Fruit fly (Drosophila melanogaster): ENCODE results near the gene Ada.

- TF ChIP-seq dac (GFP tag; optimal IDR thresholded peaks at IDR 0.05) (no peak), Sox102F (GFP tag; optimal IDR thresholded peaks at IDR 0.05) (no peak), achi (GFP tag; optimal IDR thresholded peaks at IDR 0.05) (no peak), fd59A (GFP tag; optimal IDR thresholded peaks at IDR 0.05) (no peak), Ets96B (tag; optimal IDR thresholded peaks at IDR 0.05) (no peak), ss (GFP tag; optimal IDR thresholded peaks at IDR 0.05) (no peak), Blimp-1 (GFP tag; optimal IDR thresholded peaks at IDR 0.05) (no peak), Ets21C (GFP tag; optimal IDR thresholded peaks at IDR 0.05) (no peak)
Measured at dm6 chr3R:9035252-9035651, 29.7 kb upstream of the Ada start.
